Fruit fly (Drosophila melanogaster) whole organism, embryonic: ENCODE measurements around the gene Ice2.

Experiments
- ATbp ChIP-seq: fragments of 200-800 bp; sonication (Bioruptor generic); optimal IDR thresholded peaks from 2 replicates; lab custom pipeline; 2017; ENCODE audit warnings: missing biosample characterization, mild to moderate bottlenecking, missing genetic modification characterization, missing genetic modification reagents
- CG1024 ChIP-seq: fragments of 200-800 bp; sonication (Bioruptor generic); IDR thresholded peaks from 2 replicates; pipeline ENCODE4 v1.3.6; 2022; ENCODE audit warnings: missing biosample characterization, missing genetic modification characterization
- CG10654 ChIP-seq: fragments of 200-800 bp; sonication (Bioruptor generic); optimal IDR thresholded peaks from 2 replicates; lab custom pipeline; 2016; ENCODE audit warnings: missing biosample characterization, missing genetic modification characterization
- CG11093 ChIP-seq: fragments of 200-800 bp; sonication (Bioruptor generic); IDR thresholded peaks from 3 replicates; pipeline ENCODE4 v1.3.6; 2022; ENCODE audit warnings: missing biosample characterization, missing genetic modification characterization
- CG12769 ChIP-seq: fragments of 200-800 bp; sonication (Bioruptor generic); optimal IDR thresholded peaks from 2 replicates; lab custom pipeline; 2019; ENCODE audit warnings: missing biosample characterization, mild to moderate bottlenecking, missing genetic modification characterization, moderate library complexity
- CG14710 ChIP-seq: fragments of 200-800 bp; sonication (Bioruptor generic); optimal IDR thresholded peaks from 3 replicates; lab custom pipeline; 2019; ENCODE audit warnings: missing biosample characterization, mild to moderate bottlenecking, missing genetic modification characterization, moderate library complexity
- CG17186 ChIP-seq: fragments of 200-800 bp; sonication (Bioruptor generic); optimal IDR thresholded peaks from 3 replicates; lab custom pipeline; 2017; ENCODE audit warnings: missing biosample characterization, missing genetic modification reagents, missing genetic modification characterization
- CG17328 ChIP-seq: fragments of 200-800 bp; sonication (Bioruptor generic); IDR thresholded peaks from 2 replicates; pipeline ENCODE4 v1.3.6; 2022; ENCODE audit warnings: missing biosample characterization, missing genetic modification characterization
- CG17568 ChIP-seq: fragments of 200-800 bp; sonication (Bioruptor generic); optimal IDR thresholded peaks from 2 replicates; lab custom pipeline; 2018; ENCODE audit warnings: missing biosample characterization, mild to moderate bottlenecking, missing genetic modification characterization, moderate library complexity
- CG4730 ChIP-seq: fragments of 200-800 bp; sonication (Bioruptor generic); IDR thresholded peaks from 2 replicates; pipeline ENCODE4 v1.3.6; 2022; ENCODE audit warnings: missing biosample characterization, missing genetic modification characterization
- CG5953 ChIP-seq: fragments of 200-800 bp; sonication (Bioruptor generic); IDR thresholded peaks from 2 replicates; pipeline ENCODE4 v1.3.6; 2022; ENCODE audit warnings: missing biosample characterization, missing genetic modification characterization
- CG6689 ChIP-seq: fragments of 200-800 bp; sonication (Bioruptor generic); IDR thresholded peaks from 2 replicates; pipeline ENCODE4 v1.3.6; 2022; ENCODE audit warnings: missing biosample characterization, missing genetic modification characterization
- CG7372 ChIP-seq: fragments of 200-800 bp; sonication (Bioruptor generic); IDR thresholded peaks from 2 replicates; pipeline ENCODE4 v1.3.6; 2022; ENCODE audit warnings: missing biosample characterization, missing genetic modification characterization
- CG7745 ChIP-seq: fragments of 200-800 bp; sonication (Bioruptor generic); optimal IDR thresholded peaks from 2 replicates; lab custom pipeline; 2018; ENCODE audit warnings: missing biosample characterization, mild to moderate bottlenecking, missing genetic modification characterization, moderate library complexity
- CG7839 ChIP-seq: fragments of 200-800 bp; sonication (Bioruptor generic); optimal IDR thresholded peaks from 3 replicates; lab custom pipeline; 2018; ENCODE audit warnings: missing biosample characterization, mild to moderate bottlenecking, missing genetic modification characterization, moderate library complexity
- CG8944 ChIP-seq: fragments of 200-800 bp; sonication (Bioruptor generic); optimal IDR thresholded peaks from 3 replicates; lab custom pipeline; 2016; ENCODE audit warnings: missing biosample characterization, missing genetic modification characterization
- CG9437 ChIP-seq: fragments of 200-800 bp; sonication (Bioruptor generic); optimal IDR thresholded peaks from 2 replicates; lab custom pipeline; 2018; ENCODE audit warnings: missing biosample characterization, mild to moderate bottlenecking, missing genetic modification characterization
- Ets65A ChIP-seq: fragments of 200-800 bp; sonication (Bioruptor generic); peaks from one replicate; lab custom pipeline; 2016; ENCODE audit warnings: missing biosample characterization, missing genetic modification characterization
- Gsc ChIP-seq: fragments of 200-800 bp; sonication (Bioruptor generic); IDR thresholded peaks from 2 replicates; pipeline ENCODE4 v1.3.6; 2022; ENCODE audit warnings: missing biosample characterization, missing genetic modification characterization
- HLHmδ ChIP-seq: fragments of 200-800 bp; sonication (Bioruptor generic); optimal IDR thresholded peaks from 2 replicates; lab custom pipeline; 2018; ENCODE audit warnings: missing biosample characterization, mild to moderate bottlenecking, missing genetic modification characterization, moderate library complexity
- Hmx ChIP-seq: fragments of 200-800 bp; sonication (Bioruptor generic); optimal IDR thresholded peaks from 2 replicates; lab custom pipeline; 2016; ENCODE audit warnings: missing biosample characterization, missing genetic modification characterization
- Lhr ChIP-seq: fragments of 200-800 bp; sonication (Bioruptor generic); optimal IDR thresholded peaks from 3 replicates; lab custom pipeline; 2017; ENCODE audit warnings: mild to moderate bottlenecking, missing biosample characterization, missing genetic modification reagents, missing genetic modification characterization
- MESR4 ChIP-seq: fragments of 200-800 bp; sonication (Bioruptor generic); optimal IDR thresholded peaks from 2 replicates; lab custom pipeline; 2018; ENCODE audit warnings: missing biosample characterization, mild to moderate bottlenecking, missing genetic modification characterization, moderate library complexity
- Mes4 ChIP-seq: fragments of 200-800 bp; sonication (Bioruptor generic); optimal IDR thresholded peaks from 2 replicates; lab custom pipeline; 2016; ENCODE audit warnings: missing biosample characterization, missing genetic modification characterization
- Nf-YA ChIP-seq: fragments of 200-800 bp; sonication (Bioruptor generic); IDR thresholded peaks from 2 replicates; pipeline ENCODE4 v1.3.6; 2022; ENCODE audit warnings: missing biosample characterization, missing genetic modification characterization
- Poxn ChIP-seq: fragments of 200-800 bp; sonication (Bioruptor generic); IDR thresholded peaks from 2 replicates; pipeline ENCODE4 v1.3.6; 2022; ENCODE audit warnings: missing biosample characterization, missing genetic modification characterization
- Trl ChIP-seq, 3 experiments: fragments of >200 bp in 2 of 3; fragments of 200-800 bp in 1 of 3; sonication (Bioruptor generic) in 1 of 3; optimal IDR thresholded peaks; 2 replicates in 1 of 3; 3 replicates in 2 of 3; lab custom pipeline; 2016 to 2017; ENCODE audit warnings: missing biosample characterization in 1 of 3, missing genetic modification characterization in 1 of 3
- Xbp1 ChIP-seq: fragments of 200-800 bp; sonication (Bioruptor generic); optimal IDR thresholded peaks from 3 replicates; lab custom pipeline; 2016; ENCODE audit warnings: missing biosample characterization, mild to moderate bottlenecking, missing genetic modification characterization
- ara ChIP-seq: fragments of 200-800 bp; sonication (Bioruptor generic); IDR thresholded peaks from 2 replicates; pipeline ENCODE4 v1.3.6; 2022; ENCODE audit warnings: missing biosample characterization, missing genetic modification characterization
- cad ChIP-seq: fragments of >200 bp; optimal IDR thresholded peaks from 2 replicates; lab custom pipeline; 2017; ENCODE audit warnings: missing biosample characterization, missing genetic modification characterization
- chif ChIP-seq, 2 experiments: fragments of 200-800 bp; sonication (Bioruptor generic); optimal IDR thresholded peaks; 3 replicates each; lab custom pipeline; 2016; ENCODE audit warnings: missing biosample characterization in 2 of 2, missing genetic modification characterization in 2 of 2
- chinmo ChIP-seq: fragments of 200-800 bp; sonication (Bioruptor generic); IDR thresholded peaks from 4 replicates; pipeline ENCODE4 v1.3.6; 2022; ENCODE audit warnings: missing biosample characterization, missing genetic modification characterization; ENCODE audit not compliant: partially characterized antibody
- chn ChIP-seq: fragments of 200-800 bp; sonication (Bioruptor generic); optimal IDR thresholded peaks from 2 replicates; lab custom pipeline; 2016; ENCODE audit warnings: missing biosample characterization, missing genetic modification characterization
- croc ChIP-seq: fragments of 200-800 bp; sonication (Bioruptor generic); conservative IDR thresholded peaks from 3 replicates; pipeline ENCODE4 v1.3.6; 2022; ENCODE audit warnings: missing biosample characterization, missing genetic modification characterization
- crol ChIP-seq: fragments of 200-800 bp; sonication (Bioruptor generic); IDR thresholded peaks from 2 replicates; pipeline ENCODE4 v1.3.6; 2022; ENCODE audit warnings: missing biosample characterization, missing genetic modification characterization
- dm ChIP-seq: fragments of 200-800 bp; sonication (Bioruptor generic); optimal IDR thresholded peaks from 3 replicates; lab custom pipeline; 2016; ENCODE audit warnings: missing biosample characterization, missing genetic modification characterization
- eve ChIP-seq, 2 experiments: fragments of >200 bp; optimal IDR thresholded peaks; 2 replicates each; lab custom pipeline; 2017; ENCODE audit warnings: missing biosample characterization in 2 of 2, missing genetic modification characterization in 2 of 2
- mam ChIP-seq: fragments of 200-800 bp; sonication (Bioruptor generic); optimal IDR thresholded peaks from 3 replicates; lab custom pipeline; 2016; ENCODE audit warnings: missing biosample characterization, missing genetic modification characterization
- nau ChIP-seq: fragments of 200-800 bp; sonication (Bioruptor generic); optimal IDR thresholded peaks from 3 replicates; lab custom pipeline; 2017; ENCODE audit warnings: missing biosample characterization, mild to moderate bottlenecking, missing genetic modification characterization, missing genetic modification reagents
- nerfin-1 ChIP-seq: fragments of 200-800 bp; sonication (Bioruptor generic); optimal IDR thresholded peaks from 3 replicates; lab custom pipeline; 2019; ENCODE audit warnings: missing biosample characterization, mild to moderate bottlenecking, missing genetic modification characterization, moderate library complexity
- nom ChIP-seq: fragments of 200-800 bp; sonication (Bioruptor generic); optimal IDR thresholded peaks from 2 replicates; lab custom pipeline; 2017; ENCODE audit warnings: missing biosample characterization, missing genetic modification characterization, mild to moderate bottlenecking, moderate library complexity, missing genetic modification reagents
- peb ChIP-seq: fragments of 200-800 bp; sonication (Bioruptor generic); IDR thresholded peaks from 2 replicates; pipeline ENCODE4 v1.3.6; 2022; ENCODE audit warnings: missing biosample characterization, missing genetic modification characterization
- pho ChIP-seq: fragments of 200-800 bp; sonication (Bioruptor generic); optimal IDR thresholded peaks from 2 replicates; lab custom pipeline; 2016; ENCODE audit warnings: missing biosample characterization, missing genetic modification characterization
- row ChIP-seq: fragments of 200-800 bp; sonication (Bioruptor generic); IDR thresholded peaks from 3 replicates; pipeline ENCODE4 v1.3.6; 2022; ENCODE audit warnings: missing biosample characterization, missing genetic modification characterization
- shn ChIP-seq: fragments of 200-800 bp; sonication (Bioruptor generic); optimal IDR thresholded peaks from 3 replicates; lab custom pipeline; 2016; ENCODE audit warnings: missing biosample characterization, missing genetic modification characterization
- so ChIP-seq: fragments of 200-800 bp; sonication (Bioruptor generic); IDR thresholded peaks from 3 replicates; pipeline ENCODE4 v1.3.6; 2022; ENCODE audit warnings: missing biosample characterization, missing genetic modification characterization
- ssp ChIP-seq: fragments of 200-800 bp; sonication (Bioruptor generic); IDR thresholded peaks from 2 replicates; pipeline ENCODE4 v1.3.6; 2022; ENCODE audit warnings: missing biosample characterization, missing genetic modification characterization
- tup ChIP-seq: fragments of 200-800 bp; sonication (Bioruptor generic); optimal IDR thresholded peaks from 2 replicates; lab custom pipeline; 2016; ENCODE audit warnings: missing biosample characterization, mild to moderate bottlenecking, missing genetic modification characterization, moderate library complexity
- vfl ChIP-seq: fragments of 200-800 bp; sonication (Bioruptor generic); optimal IDR thresholded peaks from 2 replicates; lab custom pipeline; 2016; ENCODE audit warnings: missing biosample characterization, missing genetic modification characterization
- vnd ChIP-seq: fragments of 200-800 bp; sonication (Bioruptor generic); IDR thresholded peaks from 3 replicates; pipeline ENCODE4 v1.3.6; 2022; ENCODE audit warnings: missing biosample characterization, missing genetic modification characterization; ENCODE audit not compliant: partially characterized antibody
- zen2 ChIP-seq: fragments of 200-800 bp; sonication (Bioruptor generic); IDR thresholded peaks from 3 replicates; pipeline ENCODE4 v1.3.6; 2022; ENCODE audit warnings: missing biosample characterization, missing genetic modification characterization; ENCODE audit not compliant: partially characterized antibody

Gene Ice2

dm6 chr3R:21176663-21177145 is 46.7 kb downstream of the Ice2 start (continued):
- TF ChIP-seq CG5953 (GFP tag; lab: Robert Waterston, UW): no peak
- no peak for TF ChIP-seq chinmo (GFP tag; lab: Robert Waterston, UW)
- no peak for TF ChIP-seq vfl
- TF ChIP-seq row: peak; percentile 39; the same call in 1 of the 3 replicates
- no peak for TF ChIP-seq CG7745 (tag; lab: Kevin White, UChicago)
- no peak for TF ChIP-seq shn (GFP tag; lab: Kevin White, UChicago)
- TF ChIP-seq eve (GFP tag; optimal IDR thresholded peaks at IDR 0.05; lab: Kevin White, UChicago): no peak
- no peak for TF ChIP-seq chif (GFP tag; optimal IDR thresholded peaks at IDR 0.05; lab: Kevin White, UChicago)
- TF ChIP-seq CG12769 (tag; lab: Kevin White, UChicago): no peak
- TF ChIP-seq CG17568 (GFP tag; lab: Kevin White, UChicago): peak; percentile 34
- peak; percentile 13 for TF ChIP-seq Xbp1
- TF ChIP-seq CG7372 (GFP tag; lab: Robert Waterston, UW): no peak
- 0 out of 2 replicates have a peak, but pooled peaks have one; percentile 18 for TF ChIP-seq ara
- TF ChIP-seq nerfin-1: no peak
- TF ChIP-seq ATbp (GFP tag; lab: Kevin White, UChicago): peak; percentile 35
- TF ChIP-seq Ets65A (GFP tag; lab: Kevin White, UChicago): peak; percentile 20
- no peak for TF ChIP-seq CG1024 (GFP tag; lab: Robert Waterston, UW)
- no peak for TF ChIP-seq dm (GFP tag; lab: Kevin White, UChicago)
- no peak for TF ChIP-seq Lhr (GFP tag; lab: Kevin White, UChicago)
- TF ChIP-seq Hmx (GFP tag; lab: Kevin White, UChicago): no peak
- no peak for TF ChIP-seq CG11093 (GFP tag; lab: Robert Waterston, UW)
- TF ChIP-seq cad (GFP tag; lab: Kevin White, UChicago): no peak
- no peak for TF ChIP-seq so
- TF ChIP-seq Gsc (GFP tag; lab: Robert Waterston, UW): no peak
- no peak for TF ChIP-seq MESR4
- no peak for TF ChIP-seq Trl (optimal IDR thresholded peaks at IDR 0.05; lab: Kevin White, UChicago)
- TF ChIP-seq Trl (GFP tag; optimal IDR thresholded peaks at IDR 0.05; lab: Kevin White, UChicago): no peak
- no peak for TF ChIP-seq CG9437 (GFP tag; lab: Kevin White, UChicago)
- TF ChIP-seq Poxn: no peak
- TF ChIP-seq croc (GFP tag; lab: Robert Waterston, UW): no peak
- TF ChIP-seq tup (GFP tag; lab: Kevin White, UChicago): no peak
- no peak for TF ChIP-seq zen2
- TF ChIP-seq nom (GFP tag; lab: Kevin White, UChicago): peak; percentile 47
- no peak for TF ChIP-seq peb (GFP tag; lab: Robert Waterston, UW)
- TF ChIP-seq pho: no peak
- TF ChIP-seq crol (GFP tag; lab: Robert Waterston, UW): no peak
- no peak for TF ChIP-seq CG10654
- 0 out of 2 replicates have a peak, but pooled peaks have one; percentile 8 for TF ChIP-seq CG6689 (GFP tag; lab: Robert Waterston, UW)
- no peak for TF ChIP-seq CG8944
- TF ChIP-seq vnd (GFP tag; lab: Robert Waterston, UW): no peak
- no peak for TF ChIP-seq Mes4 (GFP tag; lab: Kevin White, UChicago)
- peak; percentile 21 for TF ChIP-seq CG7839 (tag; lab: Kevin White, UChicago)
- TF ChIP-seq chn (GFP tag; lab: Kevin White, UChicago): no peak
- peak; percentile 27 for TF ChIP-seq CG14710 (tag; lab: Kevin White, UChicago)
- TF ChIP-seq nau (GFP tag; lab: Kevin White, UChicago): peak; percentile 5
- no peak for TF ChIP-seq mam (GFP tag; lab: Kevin White, UChicago)
- no peak for TF ChIP-seq HLHmδ
- no peak for TF ChIP-seq Nf-YA (GFP tag; lab: Robert Waterston, UW)
- peak; percentile 32; the same call in 1 of the 2 replicates for TF ChIP-seq CG17328 (GFP tag; lab: Robert Waterston, UW)
- TF ChIP-seq CG17186 (GFP tag; lab: Kevin White, UChicago): no peak
- no peak for TF ChIP-seq ssp
- no peak for TF ChIP-seq CG4730 (GFP tag; lab: Robert Waterston, UW)
